Worm (Caenorhabditis elegans) whole organism, mixed stage, embryonic: ENCODE results near the gene Y108G3AL.2.

Source experiments
- elt-1 ChIP-seq: sonication (generic microtip); optimal IDR thresholded peaks from 2 replicates; lab custom pipeline; 2017; ENCODE audit warnings: missing genetic modification characterization, mild to moderate bottlenecking, missing compliant biosample characterization, antibody characterized with exemption, moderate library complexity, borderline replicate concordance; ENCODE audit not compliant: insufficient read depth
- mab-5 ChIP-seq: fragments of 150-350 bp; optimal IDR thresholded peaks from 2 replicates; lab custom pipeline; 2014; ENCODE audit warnings: missing biosample characterization, missing genetic modification characterization
- nhr-12 ChIP-seq: fragments of 150-350 bp; optimal IDR thresholded peaks from 2 replicates; lab custom pipeline; 2014; ENCODE audit warnings: missing biosample characterization, missing genetic modification characterization
- snpc-4 ChIP-seq: fragments of 150-350 bp; optimal IDR thresholded peaks from 2 replicates; lab custom pipeline; 2014; ENCODE audit warnings: missing biosample characterization, missing genetic modification characterization
- unc-62 ChIP-seq: fragments of 150-350 bp; optimal IDR thresholded peaks from 2 replicates; lab custom pipeline; 2014; ENCODE audit warnings: missing biosample characterization, missing genetic modification reagents, missing genetic modification characterization

DNA sequence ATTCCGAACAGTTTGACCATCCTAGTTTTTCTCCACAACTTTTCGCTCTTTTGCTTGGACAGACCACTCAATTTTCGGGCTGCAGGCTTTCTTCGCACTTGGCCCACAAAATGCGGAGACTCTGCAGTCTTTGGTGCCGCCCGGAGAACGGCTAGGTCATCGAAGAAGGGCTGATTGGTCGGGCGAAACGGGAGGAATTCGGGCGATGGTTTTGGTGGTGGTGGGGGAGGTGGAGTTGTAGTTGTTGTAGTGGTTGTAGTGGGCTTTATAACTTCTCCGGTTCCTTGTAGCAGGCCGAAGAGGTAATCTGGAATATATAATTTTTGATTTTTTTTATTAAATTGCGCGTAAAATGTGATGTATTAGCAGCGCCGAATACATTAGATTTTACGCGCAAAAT is 29.1 kb upstream of the Y108G3AL.2 start:
- TF ChIP-seq nhr-12, result no peak
- TF ChIP-seq snpc-4 (tag; lab: Kevin White, UChicago), result no peak
- no peak for TF ChIP-seq elt-1 (tag; lab: Kevin White, UChicago)
- no peak for TF ChIP-seq unc-62 (GFP tag; lab: Kevin White, UChicago)
- no peak for TF ChIP-seq mab-5 (tag; lab: Kevin White, UChicago)
